Worm (Caenorhabditis elegans): ENCODE results near the gene cec-5.
A peak's percentile ranks its signal among the peaks of the same experiment; 100 is the strongest.

The cec-5 gene

ce11 chrIV:7573944-7574343, 6.0 kb downstream of the cec-5 start (continued):
- peak; percentile 54 for TF ChIP-seq ztf-4 (tag; optimal IDR thresholded peaks at IDR 0.05)
- peak; percentile 23 for TF ChIP-seq sup-37 (GFP tag; optimal IDR thresholded peaks at IDR 0.05)
- TF ChIP-seq ceh-90 (tag; optimal IDR thresholded peaks at IDR 0.05): peak; percentile 30
- peak; percentile 45 for TF ChIP-seq snpc-4 (tag; optimal IDR thresholded peaks at IDR 0.05)
- peak; percentile 38 for TF ChIP-seq egl-13 (tag; optimal IDR thresholded peaks at IDR 0.05)
- TF ChIP-seq hpl-2 (GFP tag; optimal IDR thresholded peaks at IDR 0.05): peak; percentile 50
- TF ChIP-seq ceh-82 (tag; optimal IDR thresholded peaks at IDR 0.05): peak; percentile 37 to 73 (median 62)
- peak; percentile 64 for TF ChIP-seq xbp-1 (tag; optimal IDR thresholded peaks at IDR 0.05)
- peak; percentile 65 to 75 for TF ChIP-seq lin-35 (GFP tag; optimal IDR thresholded peaks at IDR 0.05)
- no peak for TF ChIP-seq lin-14 (GFP tag; optimal IDR thresholded peaks at IDR 0.05)
- TF ChIP-seq fkh-8 (tag; optimal IDR thresholded peaks at IDR 0.05): peak; percentile 15
- TF ChIP-seq mab-9 (GFP tag; IDR thresholded peaks at IDR 0.05): no peak
- no peak for TF ChIP-seq isw-1 (GFP tag; IDR thresholded peaks at IDR 0.05)
- TF ChIP-seq irx-1 (tag; optimal IDR thresholded peaks at IDR 0.05): peak; percentile 71
- no peak for TF ChIP-seq unc-30 (tag; optimal IDR thresholded peaks at IDR 0.05)
- TF ChIP-seq dsc-1 (tag; optimal IDR thresholded peaks at IDR 0.05): peak; percentile 66
- peak; percentile 75 for TF ChIP-seq nhr-71 (tag; optimal IDR thresholded peaks at IDR 0.05)
- peak in 1 of 2 experiments; percentile 56 for TF ChIP-seq mdl-1 (tag; optimal IDR thresholded peaks at IDR 0.05)
- TF ChIP-seq elt-3 (tag; optimal IDR thresholded peaks at IDR 0.05): peak in 2 of 6 experiments; percentile 0 to 68
- TF ChIP-seq tbx-2 (tag; optimal IDR thresholded peaks at IDR 0.05): peak; percentile 33
- TF ChIP-seq unc-86 (tag; optimal IDR thresholded peaks at IDR 0.05): peak; percentile 17
- no peak for TF ChIP-seq efl-3 (GFP tag; optimal IDR thresholded peaks at IDR 0.05)
- peak; percentile 53 for TF ChIP-seq vab-15 (tag; optimal IDR thresholded peaks at IDR 0.05)
- peak; percentile 77 for TF ChIP-seq aly-2 (tag; optimal IDR thresholded peaks at IDR 0.05)
- peak; percentile 70 for TF ChIP-seq unc-130 (tag; optimal IDR thresholded peaks at IDR 0.05)
- no peak for TF ChIP-seq nhr-84 (tag; optimal IDR thresholded peaks at IDR 0.05)
- TF ChIP-seq F16B12.6 (tag; optimal IDR thresholded peaks at IDR 0.05): peak; percentile 45
- TF ChIP-seq lin-39 (tag; optimal IDR thresholded peaks at IDR 0.05): peak; percentile 1
- TF ChIP-seq sox-4 (tag; optimal IDR thresholded peaks at IDR 0.05): peak; percentile 17
- peak; percentile 60 to 83 for TF ChIP-seq lsy-2 (tag; optimal IDR thresholded peaks at IDR 0.05)
- TF ChIP-seq pax-3 (tag; optimal IDR thresholded peaks at IDR 0.05): peak; percentile 14
- TF ChIP-seq nhr-77 (tag; optimal IDR thresholded peaks at IDR 0.05): peak; percentile 59
- peak; percentile 59 for TF ChIP-seq nhr-20 (tag; optimal IDR thresholded peaks at IDR 0.05)
- TF ChIP-seq nhr-47 (tag; optimal IDR thresholded peaks at IDR 0.05): peak; percentile 79
- TF ChIP-seq alr-1 (tag; optimal IDR thresholded peaks at IDR 0.05; ENCODE audit: borderline replicate concordance): no peak
- peak; percentile 55 for TF ChIP-seq blmp-1 (tag; optimal IDR thresholded peaks at IDR 0.05)
- TF ChIP-seq mep-1 (tag; optimal IDR thresholded peaks at IDR 0.05): peak; percentile 76
- TF ChIP-seq Y116A8C.19 (tag; optimal IDR thresholded peaks at IDR 0.05; ENCODE audit: borderline replicate concordance): no peak
- TF ChIP-seq lin-13 (GFP tag; optimal IDR thresholded peaks at IDR 0.05): peak; percentile 55
- TF ChIP-seq skn-1 (tag; optimal IDR thresholded peaks at IDR 0.05): peak; percentile 39
- TF ChIP-seq ama-1 (optimal IDR thresholded peaks at IDR 0.05): no peak
- TF ChIP-seq egl-27 (tag; optimal IDR thresholded peaks at IDR 0.05): no peak
- peak; percentile 35; the same call in 1 of the 2 replicates for TF ChIP-seq grh-1 (GFP tag; IDR thresholded peaks at IDR 0.05)
- TF ChIP-seq sptf-1 (tag; optimal IDR thresholded peaks at IDR 0.05): no peak

- peak; percentile 83 for TF ChIP-seq blmp-1 (tag; optimal IDR thresholded peaks at IDR 0.05)
- no peak for TF ChIP-seq mef-2 (tag; optimal IDR thresholded peaks at IDR 0.05)
- no peak for TF ChIP-seq dsc-1 (tag; optimal IDR thresholded peaks at IDR 0.05)
- TF ChIP-seq nhr-11 (tag; optimal IDR thresholded peaks at IDR 0.05): no peak
- no peak for TF ChIP-seq unc-30 (tag; optimal IDR thresholded peaks at IDR 0.05)
These were observed 11.3 kb downstream of the cec-5 start, which contains the start of gene clec-180 for ce11 chrIV:7568593-7568992. Gene clec-180, plus strand, starts transcription at chrIV:7568893.
